Worm (Caenorhabditis elegans) whole organism, midembryonic: Measurements from ENCODE around the gene golg-2.

Source experiments
- T22C8.4 ChIP-seq: fragments of 200-800 bp; sonication (Bioruptor generic); IDR thresholded peaks from 2 replicates; pipeline ENCODE4 v1.3.6; 2022; ENCODE audit warnings: missing genetic modification characterization, missing compliant biosample characterization
- cog-1 ChIP-seq: sonication (generic microtip); optimal IDR thresholded peaks from 2 replicates; lab custom pipeline; 2016; ENCODE audit warnings: missing genetic modification characterization, missing compliant biosample characterization
- flt-1 ChIP-seq: fragments of 200-800 bp; sonication (Bioruptor generic); IDR thresholded peaks from 2 replicates; pipeline ENCODE4 v1.3.6; 2022; ENCODE audit warnings: missing genetic modification characterization, missing compliant biosample characterization
- klf-2 ChIP-seq: fragments of 200-800 bp; sonication (Bioruptor generic); conservative IDR thresholded peaks from 2 replicates; pipeline ENCODE4 v1.3.6; 2022; ENCODE audit warnings: missing genetic modification reagents, missing genetic modification characterization, missing compliant biosample characterization
- med-1 ChIP-seq: sonication (generic microtip); optimal IDR thresholded peaks from 2 replicates; lab custom pipeline; 2017; ENCODE audit warnings: missing genetic modification characterization, mild to moderate bottlenecking, missing compliant biosample characterization, antibody characterized with exemption, missing genetic modification reagents; ENCODE audit not compliant: insufficient read depth
- ref-1 ChIP-seq: fragments of 200-800 bp; sonication (Bioruptor generic); conservative IDR thresholded peaks from 2 replicates; pipeline ENCODE4 v1.3.6; 2022; ENCODE audit warnings: missing genetic modification reagents, missing genetic modification characterization, missing compliant biosample characterization
- tab-1 ChIP-seq: fragments of 200-800 bp; sonication (Bioruptor generic); IDR thresholded peaks from 2 replicates; pipeline ENCODE4 v1.3.6; 2022; ENCODE audit warnings: missing genetic modification characterization, missing compliant biosample characterization
- ztf-23 ChIP-seq: fragments of 200-800 bp; sonication (Bioruptor generic); IDR thresholded peaks from 2 replicates; pipeline ENCODE4 v1.3.6; 2022; ENCODE audit warnings: missing genetic modification reagents, missing genetic modification characterization, missing compliant biosample characterization
- ztf-29 ChIP-seq: fragments of 200-800 bp; sonication (Bioruptor generic); IDR thresholded peaks from 2 replicates; pipeline ENCODE4 v1.3.6; 2022; ENCODE audit warnings: missing genetic modification reagents, missing genetic modification characterization, missing compliant biosample characterization

Gene golg-2

DNA sequence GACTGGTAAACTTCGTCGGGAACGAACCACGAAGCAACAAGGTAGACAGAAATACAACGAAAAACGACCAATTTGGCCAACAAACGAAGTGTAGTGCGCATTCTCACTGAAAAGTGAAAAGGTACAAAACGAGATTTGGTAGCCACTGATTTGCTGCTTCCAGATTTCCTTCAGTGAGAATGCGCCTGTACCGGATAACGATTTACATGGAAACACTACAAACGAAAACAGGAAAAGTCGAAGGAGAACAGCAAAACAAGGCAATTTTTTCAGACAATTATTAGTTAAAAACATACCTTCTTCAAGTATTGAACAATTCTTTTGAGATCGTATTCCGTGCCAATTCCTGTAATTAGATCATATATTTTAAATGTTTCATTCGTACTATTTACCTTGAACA, 46.9 kb downstream of the golg-2 start, which contains the start of gene pigb-1:
Gene pigb-1, minus strand, starts transcription at position 101 of the 400 bp plus-strand sequence.
- TF ChIP-seq tab-1 (GFP tag; lab: Robert Waterston, UW) (no peak), klf-2 (GFP tag; lab: Robert Waterston, UW) (no peak), flt-1 (GFP tag; lab: Robert Waterston, UW) (no peak)

- TF ChIP-seq klf-2 (GFP tag; lab: Robert Waterston, UW) (no peak), flt-1 (GFP tag; lab: Robert Waterston, UW) (no peak), cog-1 (no peak), tab-1 (GFP tag; lab: Robert Waterston, UW) (no peak), med-1 (GFP tag; lab: Kevin White, UChicago) (no peak), ztf-29 (GFP tag; lab: Robert Waterston, UW) (no peak), ref-1 (GFP tag; lab: Robert Waterston, UW) (no peak), T22C8.4 (GFP tag; lab: Robert Waterston, UW) (no peak), ztf-23 (GFP tag; lab: Robert Waterston, UW) (no peak)
Observed at ce11 chrII:4989802-4990201, 50.1 kb downstream of the golg-2 start, which contains the start of gene T27F7.12. Gene T27F7.12, plus strand, starts transcription at chrII:4990102.

- TF ChIP-seq ztf-29 (GFP tag; lab: Robert Waterston, UW) = no peak
- TF ChIP-seq tab-1 (GFP tag; lab: Robert Waterston, UW) = no peak
- TF ChIP-seq T22C8.4 (GFP tag; lab: Robert Waterston, UW) = no peak
- TF ChIP-seq med-1 (GFP tag; lab: Kevin White, UChicago) = no peak
- no peak for TF ChIP-seq klf-2 (GFP tag; lab: Robert Waterston, UW)
- TF ChIP-seq flt-1 (GFP tag; lab: Robert Waterston, UW) = no peak
- TF ChIP-seq ref-1 (GFP tag; lab: Robert Waterston, UW) = no peak
- no peak for TF ChIP-seq cog-1
- no peak for TF ChIP-seq ztf-23 (GFP tag; lab: Robert Waterston, UW)
Observed at ce11 chrII:4987257-4987656, 52.6 kb downstream of the golg-2 start.

DNA sequence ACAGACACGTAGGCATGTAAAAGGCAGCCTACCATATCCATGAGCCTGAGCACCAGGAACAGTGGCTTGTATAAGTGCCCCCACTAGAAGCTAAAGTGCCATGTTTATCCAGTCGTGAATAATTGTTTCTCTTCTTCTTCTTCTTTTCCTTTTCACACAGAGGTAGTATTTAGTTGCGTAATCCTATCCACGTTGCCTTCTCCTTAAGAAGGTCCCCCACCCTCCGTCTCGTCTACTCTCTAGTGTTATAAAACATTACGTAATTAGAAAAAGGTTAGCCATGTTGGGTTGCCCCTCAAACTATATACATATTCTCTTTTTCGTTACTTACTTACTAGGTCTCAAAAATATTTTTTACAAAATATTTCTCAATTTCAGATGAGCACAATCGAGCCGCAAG, 53.2 kb downstream of the golg-2 start:
- no peak for TF ChIP-seq klf-2 (GFP tag; lab: Robert Waterston, UW)
- no peak for TF ChIP-seq cog-1
